Worm (Caenorhabditis elegans) whole organism, L4 larva: ENCODE measurements around the gene ivns-1.
"Not testable (repeated sequence)": the region's sequence is repeated elsewhere in the genome, so short reads cannot be mapped to it uniquely, and the experiment has no call there.

Experiments
- F49E8.2 ChIP-seq: sonication (generic microtip); optimal IDR thresholded peaks from 2 replicates; lab custom pipeline; 2016; ENCODE audit warnings: missing compliant biosample characterization, mild to moderate bottlenecking, missing genetic modification characterization, borderline replicate concordance
- daf-19 ChIP-seq: fragments of 200-800 bp; sonication (Bioruptor generic); conservative IDR thresholded peaks from 2 replicates; pipeline ENCODE4 v1.3.6; 2022; ENCODE audit warnings: missing genetic modification characterization, missing compliant biosample characterization
- dve-1 ChIP-seq: sonication (generic microtip); optimal IDR thresholded peaks from 2 replicates; lab custom pipeline; 2017; ENCODE audit warnings: antibody characterized with exemption, mild to moderate bottlenecking, missing genetic modification characterization, missing compliant biosample characterization; ENCODE audit not compliant: insufficient read depth
- mdl-1 ChIP-seq, 2 experiments: fragments of 150-350 bp in 1 of 2; sonication (generic microtip) in 1 of 2; optimal IDR thresholded peaks; 2 replicates each; lab custom pipeline; 2014 to 2017; ENCODE audit warnings: missing biosample characterization in 2 of 2, missing genetic modification characterization in 2 of 2
- pqm-1 ChIP-seq: sonication (generic microtip); optimal IDR thresholded peaks from 2 replicates; lab custom pipeline; 2017; ENCODE audit warnings: missing biosample characterization, missing genetic modification characterization
- unc-130 ChIP-seq: sonication (generic microtip); optimal IDR thresholded peaks from 2 replicates; lab custom pipeline; 2016; ENCODE audit warnings: missing genetic modification reagents, missing genetic modification characterization, missing compliant biosample characterization
- unc-39 ChIP-seq: sonication (generic microtip); optimal IDR thresholded peaks from 2 replicates; lab custom pipeline; 2017; ENCODE audit warnings: missing biosample characterization, missing genetic modification characterization
- unc-62 ChIP-seq, 3 experiments: fragments of 150-350 bp in 1 of 3; sonication (generic microtip); optimal IDR thresholded peaks in 2 of 3; peaks in 1 of 3; 1 replicate in 1 of 3; 2 replicates in 2 of 3; lab custom pipeline; 2014 to 2017; ENCODE audit warnings: missing biosample characterization in 3 of 3, missing genetic modification characterization in 3 of 3, missing genetic modification reagents in 3 of 3, missing genotype in 1 of 3

DNA sequence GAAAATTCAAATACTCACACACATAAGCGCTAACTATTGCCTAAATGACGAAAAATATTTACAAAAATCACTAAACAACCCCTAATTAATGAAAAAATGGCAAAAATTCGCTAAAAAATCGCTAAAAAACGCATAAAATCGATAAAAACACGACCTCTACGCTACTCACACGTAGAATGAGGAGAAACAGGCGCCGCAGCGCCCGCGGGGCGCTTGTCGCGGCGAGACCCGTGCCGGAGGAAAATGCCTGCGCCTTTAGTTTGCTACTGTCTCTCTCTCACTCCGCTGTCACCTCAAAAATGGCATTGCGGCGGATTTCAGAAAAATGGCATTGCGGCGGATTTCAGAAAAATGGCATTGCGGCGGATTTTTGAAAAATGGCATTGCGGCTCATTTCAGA lies 26.6 kb downstream of the ivns-1 start:
- not testable (repeated sequence) for TF ChIP-seq F49E8.2 (tag; lab: Kevin White, UChicago); mdl-1 (tag; optimal IDR thresholded peaks at IDR 0.05; lab: Kevin White, UChicago); dve-1 (tag; lab: Kevin White, UChicago); unc-39; unc-62 (GFP tag; optimal IDR thresholded peaks at IDR 0.05 in 1 of 2; lab: Kevin White, UChicago); unc-62 (tag; optimal IDR thresholded peaks at IDR 0.05; lab: Kevin White, UChicago); daf-19 (GFP tag; lab: Robert Waterston, UW); unc-130 (GFP tag; lab: Kevin White, UChicago); pqm-1 (tag; lab: Kevin White, UChicago)
